Fruit fly (Drosophila melanogaster) whole organism, embryonic: ENCODE results near the gene dsf.

ENCODE experiments used
- Abd-B ChIP-seq: fragments of 200-800 bp; sonication (Bioruptor generic); optimal IDR thresholded peaks from 2 replicates; lab custom pipeline; 2018; ENCODE audit warnings: missing biosample characterization, mild to moderate bottlenecking, missing genetic modification characterization, moderate library complexity
- Atf-2 ChIP-seq: fragments of 200-800 bp; sonication (Bioruptor generic); optimal IDR thresholded peaks from 2 replicates; lab custom pipeline; 2016; ENCODE audit warnings: missing biosample characterization, missing genetic modification characterization
- Atf3 ChIP-seq: fragments of 200-800 bp; sonication (Bioruptor generic); optimal IDR thresholded peaks from 3 replicates; lab custom pipeline; 2016; ENCODE audit warnings: missing biosample characterization, missing genetic modification characterization
- Atf6 ChIP-seq: fragments of 200-800 bp; sonication (Bioruptor generic); IDR thresholded peaks from 2 replicates; pipeline ENCODE4 v1.3.6; 2022; ENCODE audit warnings: missing biosample characterization, missing genetic modification characterization
- BtbVII ChIP-seq: fragments of 200-800 bp; sonication (Bioruptor generic); optimal IDR thresholded peaks from 3 replicates; lab custom pipeline; 2017; ENCODE audit warnings: missing biosample characterization, mild to moderate bottlenecking, missing genetic modification characterization
- CG10274 ChIP-seq: fragments of 200-800 bp; sonication (Bioruptor generic); optimal IDR thresholded peaks from 3 replicates; lab custom pipeline; 2017; ENCODE audit warnings: missing biosample characterization, mild to moderate bottlenecking, missing genetic modification characterization
- CG10565 ChIP-seq: fragments of 200-800 bp; sonication (Bioruptor generic); optimal IDR thresholded peaks from 3 replicates; lab custom pipeline; 2016; ENCODE audit warnings: missing biosample characterization, mild to moderate bottlenecking, missing genetic modification characterization
- CG10959 ChIP-seq: fragments of 200-800 bp; sonication (Bioruptor generic); IDR thresholded peaks from 2 replicates; pipeline ENCODE4 v1.3.6; 2022; ENCODE audit warnings: missing biosample characterization, missing genetic modification characterization
- CG12659 ChIP-seq: fragments of 200-800 bp; sonication (Bioruptor generic); optimal IDR thresholded peaks from 3 replicates; lab custom pipeline; 2017; ENCODE audit warnings: mild to moderate bottlenecking, missing biosample characterization, missing genetic modification reagents, missing genetic modification characterization
- CG13424 ChIP-seq: fragments of 200-800 bp; sonication (Bioruptor generic); optimal IDR thresholded peaks from 2 replicates; lab custom pipeline; 2019; ENCODE audit warnings: missing biosample characterization, mild to moderate bottlenecking, missing genetic modification characterization, moderate library complexity
- CG13624 ChIP-seq: fragments of 200-800 bp; sonication (Bioruptor generic); optimal IDR thresholded peaks from 2 replicates; lab custom pipeline; 2016; ENCODE audit warnings: missing biosample characterization, missing genetic modification characterization
- CG14667 ChIP-seq: fragments of 200-800 bp; sonication (Bioruptor generic); IDR thresholded peaks from 2 replicates; pipeline ENCODE4 v1.3.6; 2022; ENCODE audit warnings: missing biosample characterization, missing genetic modification characterization
- CG1647 ChIP-seq: fragments of 200-800 bp; sonication (Bioruptor generic); optimal IDR thresholded peaks from 3 replicates; lab custom pipeline; 2016; ENCODE audit warnings: missing biosample characterization, missing genetic modification characterization
- CG17802 ChIP-seq: fragments of 200-800 bp; sonication (Bioruptor generic); optimal IDR thresholded peaks from 2 replicates; lab custom pipeline; 2018; ENCODE audit warnings: missing biosample characterization, mild to moderate bottlenecking, missing genetic modification characterization, moderate library complexity
- CG1832 ChIP-seq: fragments of 200-800 bp; sonication (Bioruptor generic); optimal IDR thresholded peaks from 2 replicates; lab custom pipeline; 2017; ENCODE audit warnings: missing biosample characterization, mild to moderate bottlenecking, missing genetic modification characterization, inconsistent platforms
- CG30020 ChIP-seq: fragments of 200-800 bp; optimal IDR thresholded peaks from 2 replicates; lab custom pipeline; 2019; ENCODE audit warnings: missing biosample characterization, mild to moderate bottlenecking, missing genetic modification characterization, moderate library complexity
- CG3163 ChIP-seq: fragments of 200-800 bp; sonication (Bioruptor generic); optimal IDR thresholded peaks from 3 replicates; lab custom pipeline; 2016; ENCODE audit warnings: missing biosample characterization, missing genetic modification characterization
- CG34422 ChIP-seq: fragments of 200-800 bp; sonication (Bioruptor generic); IDR thresholded peaks from 3 replicates; pipeline ENCODE4 v1.3.6; 2022; ENCODE audit warnings: missing biosample characterization, missing genetic modification characterization
- CG43689 ChIP-seq: fragments of 200-800 bp; sonication (Bioruptor generic); IDR thresholded peaks from 2 replicates; pipeline ENCODE4 v1.3.6; 2022; ENCODE audit warnings: missing biosample characterization, missing genetic modification characterization
- CG4854 ChIP-seq: fragments of 200-800 bp; sonication (Bioruptor generic); optimal IDR thresholded peaks from 2 replicates; lab custom pipeline; 2016; ENCODE audit warnings: missing biosample characterization, missing genetic modification characterization, inconsistent platforms
- CG6272 ChIP-seq: fragments of 200-800 bp; sonication (Bioruptor generic); IDR thresholded peaks from 2 replicates; pipeline ENCODE4 v1.3.6; 2022; ENCODE audit warnings: missing biosample characterization, missing genetic modification characterization
- CG7357 ChIP-seq: fragments of 200-800 bp; sonication (Bioruptor generic); IDR thresholded peaks from 3 replicates; pipeline ENCODE4 v1.3.6; 2022; ENCODE audit warnings: missing biosample characterization, missing genetic modification characterization
- CG8089 ChIP-seq: fragments of 200-800 bp; sonication (Bioruptor generic); optimal IDR thresholded peaks from 3 replicates; lab custom pipeline; 2016; ENCODE audit warnings: missing biosample characterization, missing genetic modification characterization
- CG8478 ChIP-seq: fragments of >200 bp; optimal IDR thresholded peaks from 2 replicates; lab custom pipeline; 2018
- CG8765 ChIP-seq: fragments of 200-800 bp; sonication (Bioruptor generic); IDR thresholded peaks from 2 replicates; pipeline ENCODE4 v1.3.6; 2022; ENCODE audit warnings: missing biosample characterization, missing genetic modification characterization
- CkIIα-i1 ChIP-seq: fragments of 200-800 bp; sonication (Bioruptor generic); IDR thresholded peaks from 2 replicates; pipeline ENCODE4 v1.3.6; 2022; ENCODE audit warnings: missing biosample characterization, missing genetic modification characterization
- D19A ChIP-seq: fragments of 200-800 bp; optimal IDR thresholded peaks from 3 replicates; lab custom pipeline; 2019; ENCODE audit warnings: missing biosample characterization, mild to moderate bottlenecking, missing genetic modification characterization, moderate library complexity
- Dfd ChIP-seq, 2 experiments: fragments of >200 bp; optimal IDR thresholded peaks; 2 replicates each; lab custom pipeline; 2017; ENCODE audit warnings: missing biosample characterization in 2 of 2, missing genetic modification characterization in 2 of 2
- Doc3 ChIP-seq: fragments of 200-800 bp; sonication (Bioruptor generic); IDR thresholded peaks from 3 replicates; pipeline ENCODE4 v1.3.6; 2022; ENCODE audit warnings: missing biosample characterization, missing genetic modification characterization; ENCODE audit not compliant: partially characterized antibody
- H15 ChIP-seq: fragments of 200-800 bp; sonication (Bioruptor generic); IDR thresholded peaks from 3 replicates; pipeline ENCODE4 v1.3.6; 2022; ENCODE audit warnings: missing biosample characterization, missing genetic modification characterization
- HLHmδ ChIP-seq: fragments of 200-800 bp; sonication (Bioruptor generic); optimal IDR thresholded peaks from 2 replicates; lab custom pipeline; 2018; ENCODE audit warnings: missing biosample characterization, mild to moderate bottlenecking, missing genetic modification characterization, moderate library complexity
- MESR4 ChIP-seq: fragments of 200-800 bp; sonication (Bioruptor generic); optimal IDR thresholded peaks from 2 replicates; lab custom pipeline; 2018; ENCODE audit warnings: missing biosample characterization, mild to moderate bottlenecking, missing genetic modification characterization, moderate library complexity
- NK7.1 ChIP-seq: fragments of 200-800 bp; sonication (Bioruptor generic); optimal IDR thresholded peaks from 3 replicates; lab custom pipeline; 2016; ENCODE audit warnings: missing biosample characterization, missing genetic modification characterization
- Sry-β ChIP-seq: fragments of 200-800 bp; sonication (Bioruptor generic); optimal IDR thresholded peaks from 2 replicates; lab custom pipeline; 2018; ENCODE audit warnings: missing biosample characterization, mild to moderate bottlenecking, missing genetic modification characterization, moderate library complexity
- az2 ChIP-seq: fragments of 200-800 bp; sonication (Bioruptor generic); optimal IDR thresholded peaks from 3 replicates; lab custom pipeline; 2016; ENCODE audit warnings: missing biosample characterization, missing genetic modification characterization
- btn ChIP-seq: fragments of 200-800 bp; sonication (Bioruptor generic); optimal IDR thresholded peaks from 2 replicates; lab custom pipeline; 2016; ENCODE audit warnings: missing biosample characterization, missing genetic modification characterization
- chm ChIP-seq: fragments of 200-800 bp; sonication (Bioruptor generic); IDR thresholded peaks from 2 replicates; pipeline ENCODE4 v1.3.6; 2022; ENCODE audit warnings: missing biosample characterization, missing genetic modification characterization
- corto ChIP-seq: fragments of 200-800 bp; sonication (Bioruptor generic); optimal IDR thresholded peaks from 2 replicates; lab custom pipeline; 2016; ENCODE audit warnings: missing biosample characterization, mild to moderate bottlenecking, missing genetic modification characterization, moderate library complexity
- dm ChIP-seq: fragments of 200-800 bp; sonication (Bioruptor generic); optimal IDR thresholded peaks from 3 replicates; lab custom pipeline; 2016; ENCODE audit warnings: missing biosample characterization, missing genetic modification characterization
- eve ChIP-seq, 2 experiments: fragments of >200 bp; optimal IDR thresholded peaks; 2 replicates each; lab custom pipeline; 2017; ENCODE audit warnings: missing biosample characterization in 2 of 2, missing genetic modification characterization in 2 of 2
- eyg ChIP-seq: fragments of 200-800 bp; sonication (Bioruptor generic); optimal IDR thresholded peaks from 3 replicates; lab custom pipeline; 2016; ENCODE audit warnings: missing biosample characterization, missing genetic modification characterization
- fd102C ChIP-seq: fragments of 200-800 bp; sonication (Bioruptor generic); optimal IDR thresholded peaks from 2 replicates; lab custom pipeline; 2018; ENCODE audit warnings: missing biosample characterization, mild to moderate bottlenecking, missing genetic modification characterization, moderate library complexity
- hb ChIP-seq: fragments of 200-800 bp; sonication (Bioruptor generic); IDR thresholded peaks from 3 replicates; pipeline ENCODE4 v1.3.6; 2022; ENCODE audit warnings: missing biosample characterization, missing genetic modification characterization; ENCODE audit not compliant: partially characterized antibody
- lab ChIP-seq: fragments of 200-800 bp; sonication (Bioruptor generic); optimal IDR thresholded peaks from 3 replicates; lab custom pipeline; 2017; ENCODE audit warnings: missing biosample characterization, missing genetic modification characterization, mild to moderate bottlenecking, moderate library complexity, missing genetic modification reagents
- mirr ChIP-seq: fragments of 200-800 bp; sonication (Bioruptor generic); optimal IDR thresholded peaks from 3 replicates; lab custom pipeline; 2018; ENCODE audit warnings: missing biosample characterization, mild to moderate bottlenecking, missing genetic modification characterization
- sob ChIP-seq: fragments of 200-800 bp; sonication (Bioruptor generic); IDR thresholded peaks from 2 replicates; pipeline ENCODE4 v1.3.6; 2022; ENCODE audit warnings: missing biosample characterization, missing genetic modification characterization
- tio ChIP-seq: fragments of 200-800 bp; sonication (Bioruptor generic); optimal IDR thresholded peaks from 2 replicates; lab custom pipeline; 2017; ENCODE audit warnings: missing biosample characterization, missing genetic modification characterization, inconsistent platforms
- trem ChIP-seq: fragments of 200-800 bp; optimal IDR thresholded peaks from 3 replicates; lab custom pipeline; 2019; ENCODE audit warnings: missing biosample characterization, mild to moderate bottlenecking, missing genetic modification characterization, moderate library complexity
- unpg ChIP-seq: fragments of 200-800 bp; sonication (Bioruptor generic); optimal IDR thresholded peaks from 3 replicates; lab custom pipeline; 2018; ENCODE audit warnings: missing biosample characterization, mild to moderate bottlenecking, missing genetic modification characterization, moderate library complexity
- zen ChIP-seq: fragments of 200-800 bp; sonication (Bioruptor generic); optimal IDR thresholded peaks from 3 replicates; lab custom pipeline; 2018; ENCODE audit warnings: missing biosample characterization, mild to moderate bottlenecking, missing genetic modification characterization, moderate library complexity

dsf gene

dm6 chr2L:5979957-5980861, 54.5 kb downstream of the dsf start (continued):
- TF ChIP-seq CG10959 (GFP tag; lab: Robert Waterston, UW) = no peak
- no peak for TF ChIP-seq sob (GFP tag; lab: Robert Waterston, UW)
- no peak for TF ChIP-seq CG17802 (tag; lab: Kevin White, UChicago)
- no peak for TF ChIP-seq CG14667 (GFP tag; lab: Robert Waterston, UW)
- peak; percentile 19 for TF ChIP-seq unpg (GFP tag; lab: Kevin White, UChicago)
- TF ChIP-seq CkIIα-i1 (GFP tag; lab: Robert Waterston, UW) = no peak
- TF ChIP-seq CG7357 (GFP tag; lab: Robert Waterston, UW) = no peak
- TF ChIP-seq fd102C (GFP tag; lab: Kevin White, UChicago) = no peak
- TF ChIP-seq CG6272 (GFP tag; lab: Robert Waterston, UW) = no peak
- TF ChIP-seq CG8478 = no peak
- TF ChIP-seq Atf-2 (GFP tag; lab: Kevin White, UChicago) = no peak
- no peak for TF ChIP-seq CG34422
- TF ChIP-seq Atf6 = no peak
- TF ChIP-seq HLHmδ (GFP tag; lab: Kevin White, UChicago) = peak; percentile 83
- peak; percentile 19 for TF ChIP-seq D19A (tag; lab: Kevin White, UChicago)
- peak; percentile 56 for TF ChIP-seq mirr
- TF ChIP-seq NK7.1 (GFP tag; lab: Kevin White, UChicago) = no peak
- TF ChIP-seq CG8089 (GFP tag; lab: Kevin White, UChicago) = no peak
- peak; percentile 17 for TF ChIP-seq CG13624 (GFP tag; lab: Kevin White, UChicago)
- no peak for TF ChIP-seq CG10274 (GFP tag; lab: Kevin White, UChicago)
- no peak for TF ChIP-seq dm (GFP tag; lab: Kevin White, UChicago)
- no peak for TF ChIP-seq eyg (GFP tag; lab: Kevin White, UChicago)
- no peak for TF ChIP-seq Doc3 (GFP tag; lab: Robert Waterston, UW)
- TF ChIP-seq az2 (GFP tag; lab: Kevin White, UChicago) = no peak
- TF ChIP-seq CG10565 = no peak
- peak; percentile 56 for TF ChIP-seq CG3163 (GFP tag; lab: Kevin White, UChicago)
- TF ChIP-seq H15 (GFP tag; lab: Robert Waterston, UW) = no peak
- TF ChIP-seq CG1832 (GFP tag; lab: Kevin White, UChicago) = peak; percentile 92
- no peak for TF ChIP-seq CG12659 (GFP tag; lab: Kevin White, UChicago)
- TF ChIP-seq zen (tag; lab: Kevin White, UChicago) = no peak
- no peak for TF ChIP-seq Abd-B (GFP tag; lab: Kevin White, UChicago)
- no peak for TF ChIP-seq btn
- peak; percentile 73 for TF ChIP-seq BtbVII (GFP tag; lab: Kevin White, UChicago)
- TF ChIP-seq lab (GFP tag; lab: Kevin White, UChicago) = peak; percentile 73
- TF ChIP-seq MESR4 (GFP tag; lab: Kevin White, UChicago) = no peak
- TF ChIP-seq CG13424 (tag; lab: Kevin White, UChicago) = no peak
- no peak for TF ChIP-seq Sry-β (GFP tag; lab: Kevin White, UChicago)
- TF ChIP-seq Atf3 (GFP tag; lab: Kevin White, UChicago) = no peak
- no peak for TF ChIP-seq CG8765 (GFP tag; lab: Robert Waterston, UW)
- no peak for TF ChIP-seq CG43689
- no peak for TF ChIP-seq hb (GFP tag; lab: Robert Waterston, UW)
- TF ChIP-seq eve (GFP tag; optimal IDR thresholded peaks at IDR 0.05; lab: Kevin White, UChicago) = no peak
- peak; percentile 12 for TF ChIP-seq trem (tag; lab: Kevin White, UChicago)
- no peak for TF ChIP-seq chm (GFP tag; lab: Robert Waterston, UW)
- TF ChIP-seq tio = no peak
- no peak for TF ChIP-seq CG30020 (tag; lab: Kevin White, UChicago)
- no peak for TF ChIP-seq corto
- no peak for TF ChIP-seq CG1647 (GFP tag; lab: Kevin White, UChicago)
- no peak for TF ChIP-seq Dfd (GFP tag; optimal IDR thresholded peaks at IDR 0.05; lab: Kevin White, UChicago)
- no peak for TF ChIP-seq CG4854 (GFP tag; lab: Kevin White, UChicago)
